Worm (Caenorhabditis elegans) whole organism, mixed stage, embryonic: ENCODE data around the gene str-143.

Source experiments
- M03D4.4 ChIP-seq: sonication (generic microtip); optimal IDR thresholded peaks from 2 replicates; lab custom pipeline; 2017; ENCODE audit warnings: mild to moderate bottlenecking, missing genetic modification characterization, missing compliant biosample characterization
- bed-3 ChIP-seq: fragments of 200-800 bp; sonication (Bioruptor generic); optimal IDR thresholded peaks from 3 replicates; lab custom pipeline; 2018; ENCODE audit warnings: mild to moderate bottlenecking, missing genetic modification characterization, moderate library complexity, missing compliant biosample characterization
- blmp-1 ChIP-seq: fragments of 150-350 bp; optimal IDR thresholded peaks from 2 replicates; lab custom pipeline; 2014; ENCODE audit warnings: missing biosample characterization, missing genetic modification characterization
- ceh-39 ChIP-seq: fragments of 150-350 bp; optimal IDR thresholded peaks from 2 replicates; lab custom pipeline; 2014; ENCODE audit warnings: missing biosample characterization, missing genetic modification characterization
- ceh-43 ChIP-seq: fragments of 200-800 bp; sonication (Bioruptor generic); optimal IDR thresholded peaks from 2 replicates; lab custom pipeline; 2018; ENCODE audit warnings: mild to moderate bottlenecking, missing genetic modification characterization, moderate library complexity, missing compliant biosample characterization
- ceh-83 ChIP-seq: fragments of 200-800 bp; sonication (Bioruptor generic); optimal IDR thresholded peaks from 2 replicates; lab custom pipeline; 2018; ENCODE audit warnings: mild to moderate bottlenecking, missing genetic modification characterization, missing compliant biosample characterization
- cnd-1 ChIP-seq: fragments of 200-800 bp; sonication (Bioruptor generic); optimal IDR thresholded peaks from 2 replicates; lab custom pipeline; 2018; ENCODE audit warnings: mild to moderate bottlenecking, missing genetic modification characterization, missing compliant biosample characterization
- drap-1 ChIP-seq: fragments of 200-800 bp; sonication (Bioruptor generic); optimal IDR thresholded peaks from 3 replicates; lab custom pipeline; 2018; ENCODE audit warnings: mild to moderate bottlenecking, missing genetic modification characterization, missing compliant biosample characterization
- elt-1 ChIP-seq: sonication (generic microtip); optimal IDR thresholded peaks from 2 replicates; lab custom pipeline; 2017; ENCODE audit warnings: missing genetic modification characterization, mild to moderate bottlenecking, missing compliant biosample characterization, antibody characterized with exemption, moderate library complexity, borderline replicate concordance; ENCODE audit not compliant: insufficient read depth
- elt-3 ChIP-seq: fragments of 150-350 bp; optimal IDR thresholded peaks from 2 replicates; lab custom pipeline; 2014; ENCODE audit warnings: missing biosample characterization, missing genetic modification characterization
- flh-1 ChIP-seq: fragments of 200-800 bp; sonication (Bioruptor generic); optimal IDR thresholded peaks from 2 replicates; lab custom pipeline; 2018; ENCODE audit warnings: mild to moderate bottlenecking, missing genetic modification characterization, moderate library complexity, missing compliant biosample characterization
- ham-2 ChIP-seq: fragments of 200-800 bp; sonication (Bioruptor generic); optimal IDR thresholded peaks from 2 replicates; lab custom pipeline; 2018; ENCODE audit warnings: mild to moderate bottlenecking, missing genetic modification characterization, missing compliant biosample characterization
- hlh-1 ChIP-seq: fragments of 150-350 bp; optimal IDR thresholded peaks from 2 replicates; lab custom pipeline; 2014; ENCODE audit warnings: missing biosample characterization, missing genetic modification reagents, missing genetic modification characterization
- lsy-2 ChIP-seq: fragments of 150-350 bp; optimal IDR thresholded peaks from 2 replicates; lab custom pipeline; 2014; ENCODE audit warnings: missing biosample characterization, missing genetic modification characterization
- mab-5 ChIP-seq: fragments of 150-350 bp; optimal IDR thresholded peaks from 2 replicates; lab custom pipeline; 2014; ENCODE audit warnings: missing biosample characterization, missing genetic modification characterization
- mep-1 ChIP-seq: fragments of 150-350 bp; optimal IDR thresholded peaks from 2 replicates; lab custom pipeline; 2017; ENCODE audit warnings: missing biosample characterization, missing genetic modification reagents, missing genetic modification characterization, inconsistent platforms
- mls-2 ChIP-seq: sonication (generic microtip); optimal IDR thresholded peaks from 2 replicates; lab custom pipeline; 2016; ENCODE audit warnings: mild to moderate bottlenecking, missing genetic modification characterization, moderate library complexity, missing compliant biosample characterization
- nhr-12 ChIP-seq: fragments of 150-350 bp; optimal IDR thresholded peaks from 2 replicates; lab custom pipeline; 2014; ENCODE audit warnings: missing biosample characterization, missing genetic modification characterization
- nhr-2 ChIP-seq: fragments of 150-350 bp; optimal IDR thresholded peaks from 2 replicates; lab custom pipeline; 2014; ENCODE audit warnings: missing biosample characterization, missing genetic modification characterization
- nhr-237 ChIP-seq: fragments of 150-350 bp; optimal IDR thresholded peaks from 2 replicates; lab custom pipeline; 2014; ENCODE audit warnings: missing biosample characterization, missing genetic modification characterization
- nhr-28 ChIP-seq: fragments of 150-350 bp; optimal IDR thresholded peaks from 2 replicates; lab custom pipeline; 2014; ENCODE audit warnings: missing biosample characterization, missing genetic modification characterization
- nhr-76 ChIP-seq: sonication (generic microtip); optimal IDR thresholded peaks from 2 replicates; lab custom pipeline; 2017; ENCODE audit warnings: missing biosample characterization, missing genetic modification characterization
- pha-4 ChIP-seq: fragments of 150-350 bp; optimal IDR thresholded peaks from 2 replicates; lab custom pipeline; 2018; ENCODE audit warnings: missing biosample characterization, missing genetic modification reagents, missing genetic modification characterization
- sem-2 ChIP-seq: fragments of 200-800 bp; sonication (Bioruptor generic); optimal IDR thresholded peaks from 2 replicates; lab custom pipeline; 2018; ENCODE audit warnings: mild to moderate bottlenecking, missing genetic modification characterization, missing compliant biosample characterization
- snpc-4 ChIP-seq: fragments of 150-350 bp; optimal IDR thresholded peaks from 2 replicates; lab custom pipeline; 2014; ENCODE audit warnings: missing biosample characterization, missing genetic modification characterization
- sptf-1 ChIP-seq: sonication (generic microtip); optimal IDR thresholded peaks from 2 replicates; lab custom pipeline; 2017; ENCODE audit warnings: mild to moderate bottlenecking, missing genetic modification characterization, moderate library complexity, missing compliant biosample characterization
- tbx-8 ChIP-seq: fragments of 200-800 bp; sonication (Bioruptor generic); optimal IDR thresholded peaks from 2 replicates; lab custom pipeline; 2018; ENCODE audit warnings: mild to moderate bottlenecking, missing genetic modification characterization, moderate library complexity, missing compliant biosample characterization
- unc-120 ChIP-seq: sonication (generic microtip); optimal IDR thresholded peaks from 2 replicates; lab custom pipeline; 2017; ENCODE audit warnings: missing genetic modification characterization, missing compliant biosample characterization; ENCODE audit not compliant: poor library complexity, severe bottlenecking
- unc-62 ChIP-seq: fragments of 150-350 bp; optimal IDR thresholded peaks from 2 replicates; lab custom pipeline; 2014; ENCODE audit warnings: missing biosample characterization, missing genetic modification reagents, missing genetic modification characterization
- zip-8 ChIP-seq: fragments of 150-350 bp; optimal IDR thresholded peaks from 2 replicates; lab custom pipeline; 2014; ENCODE audit warnings: missing biosample characterization, missing genetic modification characterization
- ztf-11 ChIP-seq: fragments of 150-350 bp; optimal IDR thresholded peaks from 2 replicates; lab custom pipeline; 2014; ENCODE audit warnings: missing biosample characterization, missing genetic modification characterization

The str-143 gene

DNA sequence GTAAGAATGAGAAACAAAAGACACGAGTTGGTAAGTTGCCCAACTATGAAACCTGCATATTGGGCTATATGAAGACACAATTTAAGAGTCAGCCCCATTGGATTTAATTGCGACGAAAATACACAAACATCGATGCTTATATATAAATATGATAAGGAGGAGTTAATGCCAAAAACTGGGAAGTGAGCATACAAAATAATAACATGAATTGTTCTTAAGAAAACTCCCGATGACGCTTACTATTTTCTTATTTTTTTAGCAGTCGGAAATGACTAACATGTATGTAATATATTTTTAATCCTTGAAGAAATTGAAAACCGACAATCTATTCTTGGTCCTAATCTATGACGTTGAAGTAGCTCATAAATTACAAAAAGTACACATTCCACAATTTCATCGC lies 2.5 kb upstream of the str-143 start, which contains the start of gene str-144:
TSS of gene str-144 (minus strand) at position 101 of the 400 bp plus-strand sequence.
- TF ChIP-seq nhr-12 (tag; lab: Kevin White, UChicago) (no peak), unc-120 (no peak), mab-5 (tag; lab: Kevin White, UChicago) (no peak), blmp-1 (tag; lab: Kevin White, UChicago) (no peak), mls-2 (tag; lab: Kevin White, UChicago) (no peak), ham-2 (GFP tag; lab: Kevin White, UChicago) (no peak), cnd-1 (tag; lab: Kevin White, UChicago) (no peak), snpc-4 (no peak), zip-8 (tag; lab: Kevin White, UChicago) (no peak), flh-1 (no peak), elt-1 (tag; lab: Kevin White, UChicago) (no peak), ztf-11 (tag; lab: Kevin White, UChicago) (no peak), sptf-1 (tag; lab: Kevin White, UChicago) (no peak), elt-3 (no peak)

ce11 chrV:8067800-8068199 lies 1.7 kb downstream of the str-143 start, which contains the start of gene str-140:
str-140 (minus strand) TSS chrV:8067900.
- TF ChIP-seq mls-2 (tag; lab: Kevin White, UChicago), result no peak
- TF ChIP-seq blmp-1 (tag; lab: Kevin White, UChicago), result no peak
- no peak for TF ChIP-seq unc-62 (GFP tag; lab: Kevin White, UChicago)
- no peak for TF ChIP-seq ceh-83 (GFP tag; lab: Kevin White, UChicago)
- TF ChIP-seq nhr-237 (tag; lab: Kevin White, UChicago), result no peak
- no peak for TF ChIP-seq lsy-2 (tag; lab: Kevin White, UChicago)
- no peak for TF ChIP-seq sptf-1 (tag; lab: Kevin White, UChicago)
- no peak for TF ChIP-seq nhr-12 (tag; lab: Kevin White, UChicago)
- TF ChIP-seq hlh-1 (tag; lab: Kevin White, UChicago), result no peak
- no peak for TF ChIP-seq bed-3 (GFP tag; lab: Kevin White, UChicago)
- TF ChIP-seq ceh-39, result no peak
- no peak for TF ChIP-seq nhr-2 (tag; lab: Kevin White, UChicago)
- no peak for TF ChIP-seq mep-1 (tag; lab: Kevin White, UChicago)
- TF ChIP-seq tbx-8 (GFP tag; lab: Kevin White, UChicago), result no peak
- TF ChIP-seq cnd-1 (tag; lab: Kevin White, UChicago), result no peak
- TF ChIP-seq elt-3, result no peak
- TF ChIP-seq, all 35 proteins: peak for 0

DNA sequence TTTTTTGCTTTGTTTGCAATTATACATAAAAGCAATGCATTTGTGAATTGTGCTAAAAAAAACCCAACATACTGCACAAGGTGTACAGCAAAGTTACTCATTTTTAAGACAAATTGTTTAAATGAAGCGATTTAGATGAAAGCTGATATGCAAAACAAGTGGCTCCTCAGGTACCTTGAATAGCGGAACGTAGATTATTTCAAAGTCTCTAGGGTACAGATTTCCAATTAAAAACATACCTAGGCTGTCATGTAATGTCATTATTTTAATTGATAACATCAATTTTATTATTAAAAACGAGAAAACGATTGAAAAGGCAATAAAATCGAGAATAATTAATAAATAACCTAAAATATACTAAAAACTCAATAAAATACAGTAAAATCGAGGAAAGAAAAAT lies 7.5 kb downstream of the str-143 start, which contains the start of gene str-139:
TSS of gene str-139 (minus strand) at position 101 of the 400 bp plus-strand sequence.
- no peak for TF ChIP-seq elt-3
- TF ChIP-seq ceh-39, result no peak
- no peak for TF ChIP-seq lsy-2 (tag; lab: Kevin White, UChicago)
- no peak for TF ChIP-seq mab-5 (tag; lab: Kevin White, UChicago)
- TF ChIP-seq nhr-28 (tag; lab: Kevin White, UChicago), result no peak
- TF ChIP-seq M03D4.4 (tag; lab: Kevin White, UChicago), result no peak
- no peak for TF ChIP-seq nhr-12 (tag; lab: Kevin White, UChicago)
- TF ChIP-seq ztf-11 (tag; lab: Kevin White, UChicago), result no peak

ce11 chrV:8058359-8058758 lies 11.2 kb downstream of the str-143 start, which contains the start of gene str-138:
str-138 (plus strand) TSS chrV:8058659.
- TF ChIP-seq mls-2 (tag; lab: Kevin White, UChicago), result no peak
- no peak for TF ChIP-seq unc-120
- no peak for TF ChIP-seq cnd-1 (tag; lab: Kevin White, UChicago)

- TF ChIP-seq nhr-76 (tag; lab: Kevin White, UChicago) (no peak), nhr-237 (tag; lab: Kevin White, UChicago) (no peak), nhr-12 (tag; lab: Kevin White, UChicago) (no peak), pha-4 (tag; lab: Kevin White, UChicago) (no peak), drap-1 (GFP tag; lab: Kevin White, UChicago) (no peak), snpc-4 (no peak), sptf-1 (tag; lab: Kevin White, UChicago) (no peak), flh-1 (no peak), elt-3 (no peak), ceh-43 (GFP tag; lab: Kevin White, UChicago) (no peak), unc-62 (GFP tag; lab: Kevin White, UChicago) (no peak), ztf-11 (tag; lab: Kevin White, UChicago) (no peak), nhr-28 (tag; lab: Kevin White, UChicago) (no peak), sem-2 (GFP tag; lab: Kevin White, UChicago) (no peak), ceh-39 (no peak)
Observed at ce11 chrV:8055170-8055569, 14.4 kb downstream of the str-143 start.
